Worm (Caenorhabditis elegans) whole organism, L4 larva: ENCODE measurements around the gene mig-32.

Source experiments
- D1046.2 ChIP-seq: fragments of 200-800 bp; sonication (Bioruptor generic); IDR thresholded peaks from 2 replicates; pipeline ENCODE4 v1.3.6; 2022; ENCODE audit warnings: missing genetic modification characterization, missing compliant biosample characterization
- T26A8.4 ChIP-seq: fragments of 200-800 bp; sonication (Bioruptor generic); IDR thresholded peaks from 2 replicates; pipeline ENCODE4 v1.3.6; 2022; ENCODE audit warnings: missing genetic modification characterization, missing compliant biosample characterization
- aha-1 ChIP-seq: fragments of 150-350 bp; peaks from one replicate; lab custom pipeline; 2014; ENCODE audit warnings: missing biosample characterization, missing genetic modification characterization
- aly-2 ChIP-seq: sonication (generic microtip); optimal IDR thresholded peaks from 2 replicates; lab custom pipeline; 2018; ENCODE audit warnings: missing biosample characterization, missing genetic modification characterization
- ama-1 ChIP-seq: fragments of 150-350 bp; optimal IDR thresholded peaks from 2 replicates; lab custom pipeline; 2014; ENCODE audit warnings: inconsistent platforms, mixed read lengths
- attf-4 ChIP-seq: sonication (generic microtip); optimal IDR thresholded peaks from 3 replicates; lab custom pipeline; 2017; ENCODE audit warnings: missing biosample characterization, missing genetic modification characterization
- daf-16 ChIP-seq, 3 experiments: sonication (generic microtip); optimal IDR thresholded peaks; 2 replicates each; lab custom pipeline; 2016 to 2017; ENCODE audit warnings: missing genetic modification characterization in 3 of 3, missing genetic modification reagents in 3 of 3, mild to moderate bottlenecking in 2 of 3, missing compliant biosample characterization in 2 of 3, missing biosample characterization in 1 of 3, moderate library complexity in 1 of 3
- dmd-6 ChIP-seq: fragments of 200-800 bp; sonication (Bioruptor generic); IDR thresholded peaks from 2 replicates; pipeline ENCODE4 v1.3.6; 2022; ENCODE audit warnings: missing genetic modification reagents, missing genetic modification characterization, missing compliant biosample characterization
- duxl-1 ChIP-seq: sonication (generic microtip); optimal IDR thresholded peaks from 2 replicates; lab custom pipeline; 2016; ENCODE audit warnings: mild to moderate bottlenecking, missing genetic modification characterization, moderate library complexity, missing compliant biosample characterization; ENCODE audit not compliant: poor library complexity
- dve-1 ChIP-seq: sonication (generic microtip); optimal IDR thresholded peaks from 2 replicates; lab custom pipeline; 2017; ENCODE audit warnings: antibody characterized with exemption, mild to moderate bottlenecking, missing genetic modification characterization, missing compliant biosample characterization; ENCODE audit not compliant: insufficient read depth
- egl-43 ChIP-seq: fragments of 200-800 bp; sonication (Bioruptor generic); IDR thresholded peaks from 2 replicates; pipeline ENCODE4 v1.3.6; 2022; ENCODE audit warnings: missing genetic modification reagents, missing genetic modification characterization, missing compliant biosample characterization
- fkh-10 ChIP-seq: fragments of 150-350 bp; optimal IDR thresholded peaks from 2 replicates; lab custom pipeline; 2014; ENCODE audit warnings: missing biosample characterization, missing genetic modification reagents, missing genetic modification characterization
- fos-1 ChIP-seq: fragments of 150-350 bp; optimal IDR thresholded peaks from 2 replicates; lab custom pipeline; 2014; ENCODE audit warnings: missing biosample characterization, missing genetic modification characterization
- hif-1 ChIP-seq, 2 experiments: sonication (generic microtip); optimal IDR thresholded peaks; 2 replicates each; lab custom pipeline; 2016 to 2017; ENCODE audit warnings: missing compliant biosample characterization in 2 of 2, missing genetic modification characterization in 2 of 2, missing genetic modification reagents in 2 of 2, missing genotype in 2 of 2, mild to moderate bottlenecking in 1 of 2
- hlh-11 ChIP-seq: fragments of 200-800 bp; sonication (Bioruptor generic); optimal IDR thresholded peaks from 2 replicates; lab custom pipeline; 2018; ENCODE audit warnings: mild to moderate bottlenecking, missing genetic modification characterization, missing compliant biosample characterization
- hlh-30 ChIP-seq: sonication (generic microtip); optimal IDR thresholded peaks from 2 replicates; lab custom pipeline; 2017; ENCODE audit warnings: antibody characterized with exemption, mild to moderate bottlenecking, missing genetic modification characterization, missing compliant biosample characterization; ENCODE audit not compliant: insufficient read depth
- lin-29 ChIP-seq: fragments of 200-800 bp; sonication (Bioruptor generic); IDR thresholded peaks from 2 replicates; pipeline ENCODE4 v1.3.6; 2022; ENCODE audit warnings: missing genetic modification reagents, missing genetic modification characterization, missing compliant biosample characterization
- lsy-2 ChIP-seq, 2 experiments: fragments of 150-350 bp in 1 of 2; sonication (generic microtip) in 1 of 2; optimal IDR thresholded peaks; 2 replicates each; lab custom pipeline; 2014 to 2017; ENCODE audit warnings: missing biosample characterization in 2 of 2, missing genetic modification characterization in 2 of 2
- madf-9 ChIP-seq: fragments of 200-800 bp; sonication (Bioruptor generic); conservative IDR thresholded peaks from 2 replicates; pipeline ENCODE4 v1.3.6; 2022; ENCODE audit warnings: missing genetic modification reagents, missing genetic modification characterization, missing compliant biosample characterization
- mdt-29 ChIP-seq: fragments of 200-800 bp; sonication (Bioruptor generic); IDR thresholded peaks from 2 replicates; pipeline ENCODE4 v1.3.6; 2022; ENCODE audit warnings: missing genetic modification reagents, missing genetic modification characterization, missing compliant biosample characterization
- mep-1 ChIP-seq: fragments of 150-350 bp; sonication (generic microtip); optimal IDR thresholded peaks from 3 replicates; lab custom pipeline; 2014; ENCODE audit warnings: missing biosample characterization, missing genetic modification characterization
- mes-2 ChIP-seq: sonication (generic microtip); optimal IDR thresholded peaks from 2 replicates; lab custom pipeline; 2016; ENCODE audit warnings: missing genotype, mild to moderate bottlenecking, missing genetic modification characterization, missing compliant biosample characterization; ENCODE audit not compliant: poor library complexity, severe bottlenecking
- mxl-2 ChIP-seq: fragments of 200-800 bp; sonication (Bioruptor generic); conservative IDR thresholded peaks from 2 replicates; pipeline ENCODE4 v1.3.6; 2022; ENCODE audit warnings: missing genetic modification reagents, missing genetic modification characterization, missing compliant biosample characterization
- mxl-3 ChIP-seq: fragments of 200-800 bp; sonication (Bioruptor generic); optimal IDR thresholded peaks from 2 replicates; lab custom pipeline; 2018; ENCODE audit warnings: mild to moderate bottlenecking, missing genetic modification characterization, missing compliant biosample characterization
- nhr-11 ChIP-seq: fragments of 150-350 bp; optimal IDR thresholded peaks from 2 replicates; lab custom pipeline; 2014; ENCODE audit warnings: missing biosample characterization, missing genetic modification characterization
- nhr-237 ChIP-seq: sonication (generic microtip); optimal IDR thresholded peaks from 2 replicates; lab custom pipeline; 2017; ENCODE audit warnings: missing biosample characterization, missing genetic modification characterization
- nhr-28 ChIP-seq: fragments of 150-350 bp; optimal IDR thresholded peaks from 2 replicates; lab custom pipeline; 2014; ENCODE audit warnings: missing biosample characterization, missing genetic modification characterization
- nhr-41 ChIP-seq: fragments of 200-800 bp; sonication (Bioruptor generic); IDR thresholded peaks from 2 replicates; pipeline ENCODE4 v1.3.6; 2022; ENCODE audit warnings: missing genetic modification reagents, missing genetic modification characterization, missing compliant biosample characterization
- nhr-48 ChIP-seq: sonication (generic microtip); optimal IDR thresholded peaks from 2 replicates; lab custom pipeline; 2016; ENCODE audit warnings: mild to moderate bottlenecking, missing genetic modification characterization, missing compliant biosample characterization
- nhr-6 ChIP-seq: fragments of 150-350 bp; optimal IDR thresholded peaks from 2 replicates; lab custom pipeline; 2014; ENCODE audit warnings: missing biosample characterization, missing genetic modification characterization
- nhr-77 ChIP-seq: fragments of 150-350 bp; optimal IDR thresholded peaks from 2 replicates; lab custom pipeline; 2014; ENCODE audit warnings: missing biosample characterization, missing genetic modification characterization
- pha-4 ChIP-seq, 2 experiments: fragments of 150-350 bp in 1 of 2; fragments of 200-800 bp in 1 of 2; sonication (Bioruptor generic) in 1 of 2; IDR thresholded peaks in 1 of 2; optimal IDR thresholded peaks in 1 of 2; 2 replicates each; pipeline versions ENCODE4 v1.3.6 to Lab custom; 2014 to 2022; ENCODE audit warnings: missing genetic modification characterization in 2 of 2, missing genetic modification reagents in 2 of 2, missing biosample characterization in 1 of 2, missing compliant biosample characterization in 1 of 2
- pqm-1 ChIP-seq: sonication (generic microtip); optimal IDR thresholded peaks from 2 replicates; lab custom pipeline; 2017; ENCODE audit warnings: missing biosample characterization, missing genetic modification characterization
- saeg-2 ChIP-seq: fragments of 200-800 bp; sonication (Bioruptor generic); IDR thresholded peaks from 2 replicates; pipeline ENCODE4 v1.3.6; 2022; ENCODE audit warnings: missing genetic modification reagents, missing genetic modification characterization, missing compliant biosample characterization
- sdz-12 ChIP-seq: fragments of 200-800 bp; sonication (Bioruptor generic); optimal IDR thresholded peaks from 2 replicates; lab custom pipeline; 2018; ENCODE audit warnings: mild to moderate bottlenecking, missing genetic modification characterization, missing compliant biosample characterization
- snpc-1.2 ChIP-seq: fragments of 200-800 bp; sonication (Bioruptor generic); IDR thresholded peaks from 2 replicates; pipeline ENCODE4 v1.3.6; 2022; ENCODE audit warnings: missing genetic modification reagents, missing genetic modification characterization, missing compliant biosample characterization
- spr-3 ChIP-seq: fragments of 200-800 bp; sonication (Bioruptor generic); optimal IDR thresholded peaks from 2 replicates; lab custom pipeline; 2018; ENCODE audit warnings: mild to moderate bottlenecking, missing genetic modification characterization, missing compliant biosample characterization
- unc-62 ChIP-seq, 3 experiments: fragments of 150-350 bp in 1 of 3; sonication (generic microtip); optimal IDR thresholded peaks in 2 of 3; peaks in 1 of 3; 1 replicate in 1 of 3; 2 replicates in 2 of 3; lab custom pipeline; 2014 to 2017; ENCODE audit warnings: missing biosample characterization in 3 of 3, missing genetic modification characterization in 3 of 3, missing genetic modification reagents in 3 of 3, missing genotype in 1 of 3
- ztf-11 ChIP-seq: fragments of 150-350 bp; optimal IDR thresholded peaks from 2 replicates; lab custom pipeline; 2014; ENCODE audit warnings: missing biosample characterization, missing genetic modification characterization

The mig-32 gene

ce11 chrIV:12047552-12048347 is 44.3 kb downstream of the mig-32 start, which contains the start of gene T12G3.4:
T12G3.4 (plus strand) TSS chrIV:12048256.
- TF ChIP-seq mes-2 (tag; lab: Kevin White, UChicago) (no peak), egl-43 (GFP tag; lab: Robert Waterston, UW) (no peak), pha-4 (GFP tag; IDR thresholded peaks at IDR 0.05; lab: Robert Waterston, UW) (no peak), pha-4 (tag; optimal IDR thresholded peaks at IDR 0.05; lab: Kevin White, UChicago) (peak; percentile 68)

- TF ChIP-seq aha-1 (tag; lab: Kevin White, UChicago) (peak; percentile 76), hlh-30 (tag; lab: Kevin White, UChicago) (peak; percentile 63), dmd-6 (peak; percentile 63; the same call in 1 of the 2 replicates), ama-1 (no peak), hif-1 (tag; optimal IDR thresholded peaks at IDR 0.05; lab: Kevin White, UChicago) (peak in 1 of 2 experiments; percentile 3), nhr-41 (GFP tag; lab: Robert Waterston, UW) (peak; percentile 27; the same call in 1 of the 2 replicates), fkh-10 (GFP tag; lab: Kevin White, UChicago) (no peak), mes-2 (tag; lab: Kevin White, UChicago) (peak; percentile 48), ztf-11 (tag; lab: Kevin White, UChicago) (no peak), nhr-48 (tag; lab: Kevin White, UChicago) (peak; percentile 42), aly-2 (tag; lab: Kevin White, UChicago) (no peak), nhr-6 (tag; lab: Kevin White, UChicago) (peak; percentile 21), nhr-28 (peak; percentile 89), pqm-1 (tag; lab: Kevin White, UChicago) (peak; percentile 91), attf-4 (tag; lab: Kevin White, UChicago) (no peak), dve-1 (tag; lab: Kevin White, UChicago) (peak; percentile 4), T26A8.4 (GFP tag; lab: Robert Waterston, UW) (0 out of 2 replicates have a peak, but pooled peaks have one; percentile 21), hlh-11 (peak; percentile 91), duxl-1 (tag; lab: Kevin White, UChicago) (no peak), mxl-3 (GFP tag; lab: Kevin White, UChicago) (peak; percentile 71), mxl-2 (GFP tag; lab: Robert Waterston, UW) (no peak), mep-1 (tag; lab: Kevin White, UChicago) (peak; percentile 29), lsy-2 (tag; optimal IDR thresholded peaks at IDR 0.05; lab: Kevin White, UChicago) (peak in 1 of 2 experiments; percentile 35), spr-3 (no peak), nhr-77 (tag; lab: Kevin White, UChicago) (peak; percentile 64), daf-16 (GFP tag; optimal IDR thresholded peaks at IDR 0.05; lab: Kevin White, UChicago) (no peak), daf-16 (tag; optimal IDR thresholded peaks at IDR 0.05; lab: Kevin White, UChicago) (peak; percentile 92), saeg-2 (GFP tag; lab: Robert Waterston, UW) (0 out of 2 replicates have a peak, but pooled peaks have one; percentile 42)
Observed at ce11 chrIV:12046524-12047203, 45.3 kb downstream of the mig-32 start, which contains the start of gene T12G3.2. T12G3.2 (minus strand) TSS chrIV:12046967.

- no peak for TF ChIP-seq mdt-29 (GFP tag; lab: Robert Waterston, UW)
- no peak for TF ChIP-seq mes-2 (tag; lab: Kevin White, UChicago)
- TF ChIP-seq D1046.2, result no peak
- TF ChIP-seq lsy-2 (tag; optimal IDR thresholded peaks at IDR 0.05; lab: Kevin White, UChicago), result peak in 1 of 2 experiments; percentile 6
- no peak for TF ChIP-seq nhr-48 (tag; lab: Kevin White, UChicago)
- no peak for TF ChIP-seq snpc-1.2 (GFP tag; lab: Robert Waterston, UW)
- TF ChIP-seq nhr-237 (tag; lab: Kevin White, UChicago), result no peak
- TF ChIP-seq unc-62 (GFP tag; optimal IDR thresholded peaks at IDR 0.05 in 1 of 2; lab: Kevin White, UChicago), result no peak
- TF ChIP-seq unc-62 (tag; optimal IDR thresholded peaks at IDR 0.05; lab: Kevin White, UChicago), result no peak
- TF ChIP-seq sdz-12, result no peak
- no peak for TF ChIP-seq lin-29 (GFP tag; lab: Robert Waterston, UW)
- TF ChIP-seq aly-2 (tag; lab: Kevin White, UChicago), result no peak
- TF ChIP-seq pqm-1 (tag; lab: Kevin White, UChicago), result peak; percentile 48
- TF ChIP-seq madf-9, result no peak
- no peak for TF ChIP-seq ama-1
- no peak for TF ChIP-seq spr-3
- no peak for TF ChIP-seq nhr-11 (tag; lab: Kevin White, UChicago)
- TF ChIP-seq nhr-28, result peak; percentile 69
- no peak for TF ChIP-seq fos-1 (tag; lab: Kevin White, UChicago)
Observed at ce11 chrIV:12044844-12045738, 46.9 kb downstream of the mig-32 start.
